Worm (Caenorhabditis elegans) whole organism, L4 larva: Measurements from ENCODE around the gene C45B2.2.

Experiments used
- F37D6.2 ChIP-seq: sonication (generic microtip); optimal IDR thresholded peaks from 2 replicates; lab custom pipeline; 2016; ENCODE audit warnings: mild to moderate bottlenecking, missing genetic modification characterization, missing compliant biosample characterization
- T26A8.4 ChIP-seq: fragments of 200-800 bp; sonication (Bioruptor generic); IDR thresholded peaks from 2 replicates; pipeline ENCODE4 v1.3.6; 2022; ENCODE audit warnings: missing genetic modification characterization, missing compliant biosample characterization
- Y105C5A.15 ChIP-seq: fragments of 200-800 bp; sonication (Bioruptor generic); IDR thresholded peaks from 2 replicates; pipeline ENCODE4 v1.3.6; 2022; ENCODE audit warnings: missing genetic modification characterization, missing compliant biosample characterization
- aha-1 ChIP-seq: fragments of 150-350 bp; peaks from one replicate; lab custom pipeline; 2014; ENCODE audit warnings: missing biosample characterization, missing genetic modification characterization
- arid-1 ChIP-seq: fragments of 200-800 bp; sonication (Bioruptor generic); conservative IDR thresholded peaks from 2 replicates; pipeline ENCODE4 v1.3.6; 2022; ENCODE audit warnings: missing genetic modification reagents, missing genetic modification characterization, missing compliant biosample characterization
- ceh-44 ChIP-seq: fragments of 200-800 bp; sonication (Bioruptor generic); IDR thresholded peaks from 2 replicates; pipeline ENCODE4 v1.3.6; 2022; ENCODE audit warnings: missing genetic modification reagents, missing genetic modification characterization, missing compliant biosample characterization
- ctbp-1 ChIP-seq: fragments of 200-800 bp; sonication (Bioruptor generic); IDR thresholded peaks from 2 replicates; pipeline ENCODE4 v1.3.6; 2022; ENCODE audit warnings: missing genetic modification reagents, missing genetic modification characterization, missing compliant biosample characterization
- daf-16 ChIP-seq, 3 experiments: sonication (generic microtip); optimal IDR thresholded peaks; 2 replicates each; lab custom pipeline; 2016 to 2017; ENCODE audit warnings: missing genetic modification characterization in 3 of 3, missing genetic modification reagents in 3 of 3, mild to moderate bottlenecking in 2 of 3, missing compliant biosample characterization in 2 of 3, missing biosample characterization in 1 of 3, moderate library complexity in 1 of 3
- daf-8 ChIP-seq: fragments of 200-800 bp; sonication (Bioruptor generic); IDR thresholded peaks from 2 replicates; pipeline ENCODE4 v1.3.6; 2022; ENCODE audit warnings: missing genetic modification characterization, missing compliant biosample characterization
- dmd-8 ChIP-seq: fragments of 200-800 bp; sonication (Bioruptor generic); IDR thresholded peaks from 2 replicates; pipeline ENCODE4 v1.3.6; 2022; ENCODE audit warnings: missing genetic modification characterization, missing compliant biosample characterization
- dve-1 ChIP-seq: sonication (generic microtip); optimal IDR thresholded peaks from 2 replicates; lab custom pipeline; 2017; ENCODE audit warnings: antibody characterized with exemption, mild to moderate bottlenecking, missing genetic modification characterization, missing compliant biosample characterization; ENCODE audit not compliant: insufficient read depth
- egl-43 ChIP-seq: fragments of 200-800 bp; sonication (Bioruptor generic); IDR thresholded peaks from 2 replicates; pipeline ENCODE4 v1.3.6; 2022; ENCODE audit warnings: missing genetic modification reagents, missing genetic modification characterization, missing compliant biosample characterization
- hif-1 ChIP-seq, 2 experiments: sonication (generic microtip); optimal IDR thresholded peaks; 2 replicates each; lab custom pipeline; 2016 to 2017; ENCODE audit warnings: missing compliant biosample characterization in 2 of 2, missing genetic modification characterization in 2 of 2, missing genetic modification reagents in 2 of 2, missing genotype in 2 of 2, mild to moderate bottlenecking in 1 of 2
- hlh-11 ChIP-seq: fragments of 200-800 bp; sonication (Bioruptor generic); optimal IDR thresholded peaks from 2 replicates; lab custom pipeline; 2018; ENCODE audit warnings: mild to moderate bottlenecking, missing genetic modification characterization, missing compliant biosample characterization
- hlh-30 ChIP-seq: sonication (generic microtip); optimal IDR thresholded peaks from 2 replicates; lab custom pipeline; 2017; ENCODE audit warnings: antibody characterized with exemption, mild to moderate bottlenecking, missing genetic modification characterization, missing compliant biosample characterization; ENCODE audit not compliant: insufficient read depth
- hmg-1.1 ChIP-seq: fragments of 200-800 bp; sonication (Bioruptor generic); IDR thresholded peaks from 2 replicates; pipeline ENCODE4 v1.3.6; 2022; ENCODE audit warnings: missing genetic modification reagents, missing genetic modification characterization, missing compliant biosample characterization
- lin-1 ChIP-seq: fragments of 200-800 bp; sonication (Bioruptor generic); IDR thresholded peaks from 2 replicates; pipeline ENCODE4 v1.3.6; 2022; ENCODE audit warnings: missing genetic modification reagents, missing genetic modification characterization, missing compliant biosample characterization
- lin-13 ChIP-seq: fragments of 150-350 bp; optimal IDR thresholded peaks from 2 replicates; lab custom pipeline; 2014; ENCODE audit warnings: missing biosample characterization, missing genetic modification reagents, missing genetic modification characterization
- lin-15B ChIP-seq: fragments of 150-350 bp; sonication (generic microtip); optimal IDR thresholded peaks from 3 replicates; lab custom pipeline; 2014; ENCODE audit warnings: missing biosample characterization, missing genetic modification characterization
- lin-29 ChIP-seq: fragments of 200-800 bp; sonication (Bioruptor generic); IDR thresholded peaks from 2 replicates; pipeline ENCODE4 v1.3.6; 2022; ENCODE audit warnings: missing genetic modification reagents, missing genetic modification characterization, missing compliant biosample characterization
- lin-38 ChIP-seq: fragments of 200-800 bp; sonication (Bioruptor generic); IDR thresholded peaks from 2 replicates; pipeline ENCODE4 v1.3.6; 2022; ENCODE audit warnings: missing genetic modification reagents, missing genetic modification characterization, missing compliant biosample characterization
- lsy-2 ChIP-seq, 2 experiments: fragments of 150-350 bp in 1 of 2; sonication (generic microtip) in 1 of 2; optimal IDR thresholded peaks; 2 replicates each; lab custom pipeline; 2014 to 2017; ENCODE audit warnings: missing biosample characterization in 2 of 2, missing genetic modification characterization in 2 of 2
- mdl-1 ChIP-seq, 2 experiments: fragments of 150-350 bp in 1 of 2; sonication (generic microtip) in 1 of 2; optimal IDR thresholded peaks; 2 replicates each; lab custom pipeline; 2014 to 2017; ENCODE audit warnings: missing biosample characterization in 2 of 2, missing genetic modification characterization in 2 of 2
- mdt-29 ChIP-seq: fragments of 200-800 bp; sonication (Bioruptor generic); IDR thresholded peaks from 2 replicates; pipeline ENCODE4 v1.3.6; 2022; ENCODE audit warnings: missing genetic modification reagents, missing genetic modification characterization, missing compliant biosample characterization
- mep-1 ChIP-seq: fragments of 150-350 bp; sonication (generic microtip); optimal IDR thresholded peaks from 3 replicates; lab custom pipeline; 2014; ENCODE audit warnings: missing biosample characterization, missing genetic modification characterization
- mes-2 ChIP-seq: sonication (generic microtip); optimal IDR thresholded peaks from 2 replicates; lab custom pipeline; 2016; ENCODE audit warnings: missing genotype, mild to moderate bottlenecking, missing genetic modification characterization, missing compliant biosample characterization; ENCODE audit not compliant: poor library complexity, severe bottlenecking
- mxl-3 ChIP-seq: fragments of 200-800 bp; sonication (Bioruptor generic); optimal IDR thresholded peaks from 2 replicates; lab custom pipeline; 2018; ENCODE audit warnings: mild to moderate bottlenecking, missing genetic modification characterization, missing compliant biosample characterization
- nhr-10 ChIP-seq: fragments of 150-350 bp; optimal IDR thresholded peaks from 2 replicates; lab custom pipeline; 2014; ENCODE audit warnings: missing biosample characterization, missing genetic modification characterization
- nhr-102 ChIP-seq: sonication (generic microtip); optimal IDR thresholded peaks from 2 replicates; lab custom pipeline; 2016; ENCODE audit warnings: mild to moderate bottlenecking, missing genetic modification characterization, moderate library complexity, missing compliant biosample characterization
- nhr-28 ChIP-seq: fragments of 150-350 bp; optimal IDR thresholded peaks from 2 replicates; lab custom pipeline; 2014; ENCODE audit warnings: missing biosample characterization, missing genetic modification characterization
- nhr-42 ChIP-seq: fragments of 200-800 bp; sonication (Bioruptor generic); IDR thresholded peaks from 2 replicates; pipeline ENCODE4 v1.3.6; 2022; ENCODE audit warnings: missing genetic modification characterization, missing compliant biosample characterization
- nhr-6 ChIP-seq: fragments of 150-350 bp; optimal IDR thresholded peaks from 2 replicates; lab custom pipeline; 2014; ENCODE audit warnings: missing biosample characterization, missing genetic modification characterization
- php-3 ChIP-seq: fragments of 200-800 bp; sonication (Bioruptor generic); IDR thresholded peaks from 2 replicates; pipeline ENCODE4 v1.3.6; 2022; ENCODE audit warnings: missing genetic modification reagents, missing genetic modification characterization, missing compliant biosample characterization
- pqm-1 ChIP-seq: sonication (generic microtip); optimal IDR thresholded peaks from 2 replicates; lab custom pipeline; 2017; ENCODE audit warnings: missing biosample characterization, missing genetic modification characterization
- rbr-2 ChIP-seq: sonication (generic microtip); optimal IDR thresholded peaks from 2 replicates; lab custom pipeline; 2016; ENCODE audit warnings: missing genotype, missing genetic modification characterization, missing compliant biosample characterization
- sdz-12 ChIP-seq: fragments of 200-800 bp; sonication (Bioruptor generic); optimal IDR thresholded peaks from 2 replicates; lab custom pipeline; 2018; ENCODE audit warnings: mild to moderate bottlenecking, missing genetic modification characterization, missing compliant biosample characterization
- set-16 ChIP-seq: fragments of 200-800 bp; sonication (Bioruptor generic); IDR thresholded peaks from 2 replicates; pipeline ENCODE4 v1.3.6; 2022; ENCODE audit warnings: missing genetic modification reagents, missing genetic modification characterization, missing compliant biosample characterization
- snpc-1.2 ChIP-seq: fragments of 200-800 bp; sonication (Bioruptor generic); IDR thresholded peaks from 2 replicates; pipeline ENCODE4 v1.3.6; 2022; ENCODE audit warnings: missing genetic modification reagents, missing genetic modification characterization, missing compliant biosample characterization
- spr-3 ChIP-seq: fragments of 200-800 bp; sonication (Bioruptor generic); optimal IDR thresholded peaks from 2 replicates; lab custom pipeline; 2018; ENCODE audit warnings: mild to moderate bottlenecking, missing genetic modification characterization, missing compliant biosample characterization
- tra-1 ChIP-seq: fragments of 200-800 bp; sonication (Bioruptor generic); IDR thresholded peaks from 2 replicates; pipeline ENCODE4 v1.3.6; 2022; ENCODE audit warnings: missing genetic modification reagents, missing genetic modification characterization, missing compliant biosample characterization
- unc-62 ChIP-seq, 3 experiments: fragments of 150-350 bp in 1 of 3; sonication (generic microtip); optimal IDR thresholded peaks in 2 of 3; peaks in 1 of 3; 1 replicate in 1 of 3; 2 replicates in 2 of 3; lab custom pipeline; 2014 to 2017; ENCODE audit warnings: missing biosample characterization in 3 of 3, missing genetic modification characterization in 3 of 3, missing genetic modification reagents in 3 of 3, missing genotype in 1 of 3
- vab-7 ChIP-seq: fragments of 200-800 bp; sonication (Bioruptor generic); IDR thresholded peaks from 2 replicates; pipeline ENCODE4 v1.3.6; 2022; ENCODE audit warnings: missing genetic modification reagents, missing genetic modification characterization, missing compliant biosample characterization
- zag-1 ChIP-seq: fragments of 150-350 bp; optimal IDR thresholded peaks from 2 replicates; lab custom pipeline; 2014; ENCODE audit warnings: missing biosample characterization, missing genetic modification characterization

C45B2.2 gene

DNA sequence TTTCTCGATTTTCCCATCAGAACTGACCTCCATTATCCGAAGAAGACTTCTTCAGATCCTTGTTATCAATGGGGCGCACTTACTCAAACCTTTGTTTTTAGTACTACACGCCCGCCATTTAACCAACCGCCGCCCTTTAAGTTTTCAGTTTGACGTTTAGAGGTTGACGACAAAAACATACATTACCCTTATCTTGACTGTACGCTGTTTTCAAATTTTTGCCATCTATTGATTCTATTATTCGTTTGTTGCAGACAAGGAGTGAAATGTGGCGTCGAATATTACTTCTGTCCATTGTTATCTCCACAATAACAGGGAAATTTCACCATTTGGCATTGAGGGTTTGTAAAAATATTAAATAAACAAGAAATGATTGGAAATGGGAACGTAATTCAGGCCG, 8.5 kb downstream of the C45B2.2 start, which contains the start of gene C15H9.5:
C15H9.5 (plus strand) TSS at position 255 of the 400 bp plus-strand sequence.
- TF ChIP-seq nhr-28 (tag; lab: Kevin White, UChicago) (peak; percentile 33), aha-1 (tag; lab: Kevin White, UChicago) (peak; percentile 43), pqm-1 (tag; lab: Kevin White, UChicago) (peak; percentile 38), dve-1 (tag; lab: Kevin White, UChicago) (peak; percentile 56), zag-1 (no peak), mep-1 (peak; percentile 12), daf-16 (GFP tag; optimal IDR thresholded peaks at IDR 0.05; lab: Kevin White, UChicago) (no peak), daf-16 (tag; optimal IDR thresholded peaks at IDR 0.05; lab: Kevin White, UChicago) (peak; percentile 93), T26A8.4 (GFP tag; lab: Robert Waterston, UW) (peak; percentile 48; the same call in 1 of the 2 replicates), vab-7 (GFP tag; lab: Robert Waterston, UW) (no peak), lin-38 (peak; percentile 49), lin-29 (no peak), hlh-11 (tag; lab: Kevin White, UChicago) (peak; percentile 47), lsy-2 (tag; optimal IDR thresholded peaks at IDR 0.05; lab: Kevin White, UChicago) (peak in 1 of 2 experiments; percentile 27)
- TF ChIP-seq, all 104 proteins: peak for 10

DNA sequence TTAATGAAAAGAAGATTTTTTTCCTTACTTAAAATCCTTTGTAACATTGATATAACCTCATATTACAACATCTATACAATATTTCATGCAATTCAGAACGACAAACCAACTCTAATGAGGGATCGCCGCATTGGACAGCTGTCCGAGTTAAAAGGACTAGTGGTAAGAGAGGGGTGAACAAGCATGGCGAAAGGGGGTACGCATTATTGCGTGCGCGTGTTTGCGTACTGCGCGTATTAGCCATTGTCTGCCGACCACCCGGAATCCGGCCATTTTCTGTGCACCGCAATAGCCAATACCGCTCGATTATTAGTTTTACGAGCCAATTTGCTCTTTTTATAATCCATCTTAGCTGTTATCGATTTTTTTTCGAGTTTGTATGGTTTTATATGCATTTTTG, 13.0 kb downstream of the C45B2.2 start, which contains the start of gene C15H9.4:
C15H9.4 (plus strand) TSS at position 93 of the 400 bp plus-strand sequence.
- TF ChIP-seq mes-2 (tag; lab: Kevin White, UChicago) (peak; percentile 71), T26A8.4 (GFP tag; lab: Robert Waterston, UW) (peak; percentile 21; the same call in 1 of the 2 replicates), ceh-44 (no peak), dmd-8 (GFP tag; lab: Robert Waterston, UW) (no peak), daf-8 (no peak), nhr-10 (tag; lab: Kevin White, UChicago) (no peak), daf-16 (GFP tag; optimal IDR thresholded peaks at IDR 0.05; lab: Kevin White, UChicago) (no peak), daf-16 (tag; optimal IDR thresholded peaks at IDR 0.05; lab: Kevin White, UChicago) (peak; percentile 34), nhr-42 (GFP tag; lab: Robert Waterston, UW) (no peak), hlh-11 (tag; lab: Kevin White, UChicago) (peak; percentile 30), aha-1 (tag; lab: Kevin White, UChicago) (peak; percentile 54), php-3 (GFP tag; lab: Robert Waterston, UW) (0 out of 2 replicates have a peak, but pooled peaks have one; percentile 26), nhr-102 (tag; lab: Kevin White, UChicago) (peak; percentile 4), hlh-30 (tag; lab: Kevin White, UChicago) (no peak), nhr-6 (tag; lab: Kevin White, UChicago) (peak; percentile 19), egl-43 (0 out of 2 replicates have a peak, but pooled peaks have one; percentile 17), ctbp-1 (GFP tag; lab: Robert Waterston, UW) (peak; percentile 56), tra-1 (GFP tag; lab: Robert Waterston, UW) (no peak), hmg-1.1 (peak; percentile 73), mep-1 (peak; percentile 68), mdt-29 (GFP tag; lab: Robert Waterston, UW) (no peak), mdl-1 (tag; optimal IDR thresholded peaks at IDR 0.05; lab: Kevin White, UChicago) (peak in 1 of 2 experiments; percentile 7), lin-1 (GFP tag; lab: Robert Waterston, UW) (no peak), set-16 (GFP tag; lab: Robert Waterston, UW) (no peak), mxl-3 (GFP tag; lab: Kevin White, UChicago) (peak; percentile 27), unc-62 (GFP tag; optimal IDR thresholded peaks at IDR 0.05 in 1 of 2; lab: Kevin White, UChicago) (peak in 1 of 2 experiments; percentile 90), unc-62 (tag; optimal IDR thresholded peaks at IDR 0.05; lab: Kevin White, UChicago) (no peak), sdz-12 (GFP tag; lab: Kevin White, UChicago) (no peak), lsy-2 (tag; optimal IDR thresholded peaks at IDR 0.05; lab: Kevin White, UChicago) (peak in 1 of 2 experiments; percentile 65), spr-3 (no peak), Y105C5A.15 (no peak), hif-1 (tag; optimal IDR thresholded peaks at IDR 0.05; lab: Kevin White, UChicago) (peak in 1 of 2 experiments; percentile 31), lin-15B (tag; lab: Kevin White, UChicago) (no peak), lin-13 (GFP tag; lab: Kevin White, UChicago) (peak; percentile 27), rbr-2 (tag; lab: Kevin White, UChicago) (peak; percentile 8), F37D6.2 (tag; lab: Kevin White, UChicago) (no peak), arid-1 (GFP tag; lab: Robert Waterston, UW) (peak; percentile 25; the same call in 1 of the 2 replicates), snpc-1.2 (GFP tag; lab: Robert Waterston, UW) (no peak)
- TF ChIP-seq, all 104 proteins: peak for 20
